Worm (Caenorhabditis elegans) whole organism, late embryonic: Measurements from ENCODE around the gene zim-2.

Experiments used
- C38D4.7 ChIP-seq: fragments of 200-800 bp; sonication (Bioruptor generic); optimal IDR thresholded peaks from 2 replicates; lab custom pipeline; 2018; ENCODE audit warnings: mild to moderate bottlenecking, missing genetic modification characterization, moderate library complexity, missing compliant biosample characterization
- F13H6.1 ChIP-seq: sonication (generic microtip); optimal IDR thresholded peaks from 2 replicates; lab custom pipeline; 2016; ENCODE audit warnings: missing genetic modification characterization, missing compliant biosample characterization
- ceh-2 ChIP-seq: sonication (generic microtip); optimal IDR thresholded peaks from 2 replicates; lab custom pipeline; 2016; ENCODE audit warnings: missing genotype, missing genetic modification characterization, missing compliant biosample characterization
- ceh-6 ChIP-seq: fragments of 200-800 bp; sonication (Bioruptor generic); optimal IDR thresholded peaks from 2 replicates; lab custom pipeline; 2018; ENCODE audit warnings: mild to moderate bottlenecking, missing genetic modification characterization, missing compliant biosample characterization
- dmd-4 ChIP-seq: sonication (generic microtip); optimal IDR thresholded peaks from 2 replicates; lab custom pipeline; 2016; ENCODE audit warnings: borderline replicate concordance, missing genetic modification characterization, missing compliant biosample characterization
- elt-2 ChIP-seq: sonication (generic microtip); optimal IDR thresholded peaks from 2 replicates; lab custom pipeline; 2016; ENCODE audit warnings: missing genetic modification reagents, missing genetic modification characterization, missing compliant biosample characterization
- eyg-1 ChIP-seq: sonication (generic microtip); optimal IDR thresholded peaks from 2 replicates; lab custom pipeline; 2016; ENCODE audit warnings: missing genotype, missing genetic modification characterization, missing compliant biosample characterization
- hlh-30 ChIP-seq: sonication (generic microtip); optimal IDR thresholded peaks from 2 replicates; lab custom pipeline; 2017; ENCODE audit warnings: antibody characterized with exemption, missing genetic modification characterization, missing compliant biosample characterization; ENCODE audit not compliant: insufficient read depth
- pha-4 ChIP-seq: fragments of 150-350 bp; optimal IDR thresholded peaks from 2 replicates; lab custom pipeline; 2018; ENCODE audit warnings: missing biosample characterization, missing genetic modification reagents, missing genetic modification characterization
- pqm-1 ChIP-seq: sonication (generic microtip); optimal IDR thresholded peaks from 2 replicates; lab custom pipeline; 2016; ENCODE audit warnings: missing genetic modification characterization, missing compliant biosample characterization
- tbx-2 ChIP-seq: sonication (generic microtip); optimal IDR thresholded peaks from 2 replicates; lab custom pipeline; 2016; ENCODE audit warnings: missing genetic modification characterization, missing compliant biosample characterization

DNA sequence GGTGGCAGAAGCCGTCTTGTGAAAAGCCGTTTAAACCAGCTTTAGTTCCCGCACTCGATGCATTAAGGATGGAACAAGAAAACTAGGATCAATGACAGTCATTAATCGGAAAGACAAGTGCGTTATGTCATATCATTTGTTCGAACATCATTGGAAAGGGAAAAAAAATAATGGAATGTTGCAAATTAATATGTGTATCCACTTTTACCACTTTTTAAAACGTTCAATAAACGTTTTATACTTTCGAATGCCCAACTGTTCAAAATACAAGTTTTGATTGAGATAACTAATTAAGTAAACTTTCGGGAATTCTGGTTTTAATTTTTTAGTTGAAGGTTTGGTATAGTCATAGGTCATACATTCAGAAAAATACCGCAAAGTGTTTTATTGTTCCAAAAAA, 39.9 kb upstream of the zim-2 start, which contains the start of gene C02F4.4:
- TF ChIP-seq F13H6.1 (no peak), dmd-4 (tag; lab: Kevin White, UChicago) (no peak), eyg-1 (tag; lab: Kevin White, UChicago) (no peak), pha-4 (no peak), elt-2 (tag; lab: Kevin White, UChicago) (no peak), pqm-1 (no peak), ceh-2 (tag; lab: Kevin White, UChicago) (no peak), hlh-30 (tag; lab: Kevin White, UChicago) (no peak), tbx-2 (tag; lab: Kevin White, UChicago) (no peak), C38D4.7 (no peak), ceh-6 (GFP tag; lab: Kevin White, UChicago) (no peak)
